Worm (Caenorhabditis elegans): Measurements from ENCODE around the gene Y45F10D.16.

- TF ChIP-seq flt-1 (GFP tag; IDR thresholded peaks at IDR 0.05) (no peak), ama-1 (optimal IDR thresholded peaks at IDR 0.05) (no peak), tra-4 (tag; optimal IDR thresholded peaks at IDR 0.05) (no peak), aly-1 (tag; optimal IDR thresholded peaks at IDR 0.05) (no peak), tbx-37 (GFP tag; conservative IDR thresholded peaks at IDR 0.05) (no peak), B0310.2 (tag; optimal IDR thresholded peaks at IDR 0.05) (no peak)
Measured at ce11 chrIV:13742244-13742643, 34.0 kb upstream of the Y45F10D.16 start, which contains the start of gene C47A4.3.
